Fruit fly (Drosophila melanogaster) whole organism, embryonic: Measurements from ENCODE around the gene CG1628.
A peak's percentile ranks its signal among the peaks of the same experiment; 100 is the strongest.

Experiments used
- Abd-B ChIP-seq: fragments of 200-800 bp; sonication (Bioruptor generic); optimal IDR thresholded peaks from 2 replicates; lab custom pipeline; 2018; ENCODE audit warnings: missing biosample characterization, mild to moderate bottlenecking, missing genetic modification characterization, moderate library complexity
- Asciz ChIP-seq: fragments of 200-800 bp; sonication (Bioruptor generic); optimal IDR thresholded peaks from 2 replicates; lab custom pipeline; 2017; ENCODE audit warnings: missing biosample characterization, mild to moderate bottlenecking, missing genetic modification characterization, missing genetic modification reagents
- BtbVII ChIP-seq: fragments of 200-800 bp; sonication (Bioruptor generic); optimal IDR thresholded peaks from 3 replicates; lab custom pipeline; 2017; ENCODE audit warnings: missing biosample characterization, mild to moderate bottlenecking, missing genetic modification characterization
- CG10267 ChIP-seq: fragments of 200-800 bp; sonication (Bioruptor generic); optimal IDR thresholded peaks from 2 replicates; lab custom pipeline; 2018; ENCODE audit warnings: missing biosample characterization, mild to moderate bottlenecking, missing genetic modification characterization, moderate library complexity
- CG10654 ChIP-seq: fragments of 200-800 bp; sonication (Bioruptor generic); optimal IDR thresholded peaks from 2 replicates; lab custom pipeline; 2016; ENCODE audit warnings: missing biosample characterization, missing genetic modification characterization
- CG11093 ChIP-seq: fragments of 200-800 bp; sonication (Bioruptor generic); IDR thresholded peaks from 3 replicates; pipeline ENCODE4 v1.3.6; 2022; ENCODE audit warnings: missing biosample characterization, missing genetic modification characterization
- CG11504 ChIP-seq: fragments of 200-800 bp; sonication (Bioruptor generic); optimal IDR thresholded peaks from 3 replicates; lab custom pipeline; 2019; ENCODE audit warnings: missing biosample characterization, mild to moderate bottlenecking, missing genetic modification characterization, moderate library complexity
- CG12071 ChIP-seq: fragments of 200-800 bp; sonication (Bioruptor generic); optimal IDR thresholded peaks from 3 replicates; lab custom pipeline; 2018; ENCODE audit warnings: missing biosample characterization, mild to moderate bottlenecking, missing genetic modification characterization
- CG12299 ChIP-seq: fragments of 200-800 bp; sonication (Bioruptor generic); optimal IDR thresholded peaks from 2 replicates; lab custom pipeline; 2018; ENCODE audit warnings: missing biosample characterization, mild to moderate bottlenecking, missing genetic modification characterization
- CG12942 ChIP-seq: fragments of 200-800 bp; sonication (Bioruptor generic); optimal IDR thresholded peaks from 3 replicates; lab custom pipeline; 2016; ENCODE audit warnings: missing biosample characterization, missing genetic modification characterization
- CG15514 ChIP-seq: fragments of 200-800 bp; sonication (Bioruptor generic); optimal IDR thresholded peaks from 3 replicates; lab custom pipeline; 2017; ENCODE audit warnings: missing biosample characterization, missing genetic modification characterization, mild to moderate bottlenecking, moderate library complexity, missing genetic modification reagents
- CG15601 ChIP-seq: fragments of 200-800 bp; sonication (Bioruptor generic); optimal IDR thresholded peaks from 3 replicates; lab custom pipeline; 2019; ENCODE audit warnings: missing biosample characterization, mild to moderate bottlenecking, missing genetic modification characterization, moderate library complexity
- CG1602 ChIP-seq: fragments of 200-800 bp; sonication (Bioruptor generic); optimal IDR thresholded peaks from 3 replicates; lab custom pipeline; 2016; ENCODE audit warnings: missing biosample characterization, missing genetic modification characterization
- CG2678 ChIP-seq: fragments of 200-800 bp; sonication (Bioruptor generic); optimal IDR thresholded peaks from 3 replicates; lab custom pipeline; 2019; ENCODE audit warnings: missing biosample characterization, mild to moderate bottlenecking, missing genetic modification characterization, moderate library complexity
- CG2889 ChIP-seq: fragments of 200-800 bp; sonication (Bioruptor generic); IDR thresholded peaks from 3 replicates; pipeline ENCODE4 v1.3.6; 2022; ENCODE audit warnings: missing biosample characterization, missing genetic modification characterization
- CG32767 ChIP-seq: fragments of 200-800 bp; sonication (Bioruptor generic); IDR thresholded peaks from 2 replicates; pipeline ENCODE4 v1.3.6; 2022; ENCODE audit warnings: missing biosample characterization, missing genetic modification characterization
- CG5180 ChIP-seq: fragments of 200-800 bp; sonication (Bioruptor generic); optimal IDR thresholded peaks from 3 replicates; lab custom pipeline; 2017; ENCODE audit warnings: missing biosample characterization, missing genetic modification characterization, mild to moderate bottlenecking, moderate library complexity, missing genetic modification reagents
- CG6689 ChIP-seq: fragments of 200-800 bp; sonication (Bioruptor generic); IDR thresholded peaks from 2 replicates; pipeline ENCODE4 v1.3.6; 2022; ENCODE audit warnings: missing biosample characterization, missing genetic modification characterization
- CG6791 ChIP-seq: fragments of 200-800 bp; sonication (Bioruptor generic); IDR thresholded peaks from 3 replicates; pipeline ENCODE4 v1.3.6; 2022; ENCODE audit warnings: missing biosample characterization, missing genetic modification characterization; ENCODE audit not compliant: partially characterized antibody
- CG7745 ChIP-seq: fragments of 200-800 bp; sonication (Bioruptor generic); optimal IDR thresholded peaks from 2 replicates; lab custom pipeline; 2018; ENCODE audit warnings: missing biosample characterization, mild to moderate bottlenecking, missing genetic modification characterization, moderate library complexity
- CG7839 ChIP-seq: fragments of 200-800 bp; sonication (Bioruptor generic); optimal IDR thresholded peaks from 3 replicates; lab custom pipeline; 2018; ENCODE audit warnings: missing biosample characterization, mild to moderate bottlenecking, missing genetic modification characterization, moderate library complexity
- CG9797 ChIP-seq: fragments of 200-800 bp; sonication (Bioruptor generic); optimal IDR thresholded peaks from 3 replicates; lab custom pipeline; 2018; ENCODE audit warnings: missing biosample characterization, mild to moderate bottlenecking, missing genetic modification characterization
- Drgx ChIP-seq: fragments of 200-800 bp; sonication (Bioruptor generic); IDR thresholded peaks from 2 replicates; pipeline ENCODE4 v1.3.6; 2022; ENCODE audit warnings: missing biosample characterization, missing genetic modification characterization
- H2.0 ChIP-seq: fragments of 200-800 bp; sonication (Bioruptor generic); IDR thresholded peaks from 2 replicates; pipeline ENCODE4 v1.3.6; 2022; ENCODE audit warnings: missing biosample characterization, missing genetic modification characterization
- Rx ChIP-seq: fragments of 200-800 bp; sonication (Bioruptor generic); IDR thresholded peaks from 2 replicates; pipeline ENCODE4 v1.3.6; 2022; ENCODE audit warnings: missing biosample characterization, missing genetic modification characterization
- Side ChIP-seq: fragments of 200-800 bp; sonication (Bioruptor generic); optimal IDR thresholded peaks from 2 replicates; lab custom pipeline; 2016; ENCODE audit warnings: missing biosample characterization, missing genetic modification characterization
- Six4 ChIP-seq: fragments of 200-800 bp; sonication (Bioruptor generic); optimal IDR thresholded peaks from 2 replicates; lab custom pipeline; 2016; ENCODE audit warnings: missing biosample characterization, missing genetic modification characterization
- Sox100B ChIP-seq: fragments of 200-800 bp; sonication (Bioruptor generic); optimal IDR thresholded peaks from 3 replicates; lab custom pipeline; 2018; ENCODE audit warnings: missing biosample characterization, mild to moderate bottlenecking, missing genetic modification characterization
- Vsx1 ChIP-seq: fragments of 200-800 bp; sonication (Bioruptor generic); optimal IDR thresholded peaks from 2 replicates; lab custom pipeline; 2017; ENCODE audit warnings: missing biosample characterization, mild to moderate bottlenecking, missing genetic modification characterization, missing genetic modification reagents
- Xbp1 ChIP-seq: fragments of 200-800 bp; sonication (Bioruptor generic); optimal IDR thresholded peaks from 3 replicates; lab custom pipeline; 2016; ENCODE audit warnings: missing biosample characterization, mild to moderate bottlenecking, missing genetic modification characterization
- al ChIP-seq: fragments of 200-800 bp; sonication (Bioruptor generic); IDR thresholded peaks from 2 replicates; pipeline ENCODE4 v1.3.6; 2022; ENCODE audit warnings: missing biosample characterization, missing genetic modification characterization
- ase ChIP-seq: fragments of 200-800 bp; sonication (Bioruptor generic); IDR thresholded peaks from 3 replicates; pipeline ENCODE4 v1.3.6; 2022; ENCODE audit warnings: missing biosample characterization, missing genetic modification characterization
- az2 ChIP-seq: fragments of 200-800 bp; sonication (Bioruptor generic); optimal IDR thresholded peaks from 3 replicates; lab custom pipeline; 2016; ENCODE audit warnings: missing biosample characterization, missing genetic modification characterization
- bab2 ChIP-seq: fragments of 200-800 bp; sonication (Bioruptor generic); optimal IDR thresholded peaks from 2 replicates; lab custom pipeline; 2016; ENCODE audit warnings: missing biosample characterization, missing genetic modification characterization
- bowl ChIP-seq: fragments of 200-800 bp; sonication (Bioruptor generic); IDR thresholded peaks from 2 replicates; pipeline ENCODE4 v1.3.6; 2022; ENCODE audit warnings: missing biosample characterization, missing genetic modification characterization
- disco-r ChIP-seq: fragments of 200-800 bp; sonication (Bioruptor generic); optimal IDR thresholded peaks from 2 replicates; lab custom pipeline; 2016; ENCODE audit warnings: missing biosample characterization, missing genetic modification characterization
- gem ChIP-seq: fragments of 200-800 bp; sonication (Bioruptor generic); optimal IDR thresholded peaks from 2 replicates; lab custom pipeline; 2019; ENCODE audit warnings: missing biosample characterization, mild to moderate bottlenecking, missing genetic modification characterization, moderate library complexity
- gsb-n ChIP-seq: fragments of 200-800 bp; sonication (Bioruptor generic); optimal IDR thresholded peaks from 3 replicates; lab custom pipeline; 2018; ENCODE audit warnings: missing biosample characterization, mild to moderate bottlenecking, missing genetic modification characterization
- jing ChIP-seq: fragments of 200-800 bp; sonication (Bioruptor generic); optimal IDR thresholded peaks from 2 replicates; lab custom pipeline; 2018; ENCODE audit warnings: missing biosample characterization, mild to moderate bottlenecking, missing genetic modification characterization
- lilli ChIP-seq: fragments of 200-800 bp; sonication (Bioruptor generic); optimal IDR thresholded peaks from 3 replicates; lab custom pipeline; 2016; ENCODE audit warnings: missing biosample characterization, missing genetic modification characterization
- lov ChIP-seq, 2 experiments: fragments of 200-800 bp in 1 of 2; fragments of >200 bp in 1 of 2; sonication (Bioruptor generic) in 1 of 2; IDR thresholded peaks in 1 of 2; optimal IDR thresholded peaks in 1 of 2; 2 replicates in 1 of 2; 3 replicates in 1 of 2; pipeline versions ENCODE4 v1.3.6 to Lab custom; 2017 to 2022; ENCODE audit warnings: missing biosample characterization in 1 of 2, missing genetic modification characterization in 1 of 2
- oc ChIP-seq: fragments of 200-800 bp; sonication (Bioruptor generic); optimal IDR thresholded peaks from 2 replicates; lab custom pipeline; 2018; ENCODE audit warnings: missing biosample characterization, mild to moderate bottlenecking, missing genetic modification characterization, moderate library complexity
- org-1 ChIP-seq: fragments of 200-800 bp; sonication (Bioruptor generic); optimal IDR thresholded peaks from 2 replicates; lab custom pipeline; 2017; ENCODE audit warnings: missing biosample characterization, missing genetic modification characterization
- phol ChIP-seq: fragments of 200-800 bp; sonication (Bioruptor generic); optimal IDR thresholded peaks from 3 replicates; lab custom pipeline; 2018; ENCODE audit warnings: missing biosample characterization, mild to moderate bottlenecking, missing genetic modification characterization, moderate library complexity
- run ChIP-seq: fragments of 200-800 bp; sonication (Bioruptor generic); optimal IDR thresholded peaks from 3 replicates; lab custom pipeline; 2018; ENCODE audit warnings: missing biosample characterization, mild to moderate bottlenecking, missing genetic modification characterization
- seq ChIP-seq: fragments of 200-800 bp; sonication (Bioruptor generic); IDR thresholded peaks from 2 replicates; pipeline ENCODE4 v1.3.6; 2022; ENCODE audit warnings: missing biosample characterization, missing genetic modification characterization
- stc ChIP-seq: fragments of 200-800 bp; sonication (Bioruptor generic); IDR thresholded peaks from 2 replicates; pipeline ENCODE4 v1.3.6; 2022; ENCODE audit warnings: missing biosample characterization, missing genetic modification characterization
- unpg ChIP-seq: fragments of 200-800 bp; sonication (Bioruptor generic); optimal IDR thresholded peaks from 3 replicates; lab custom pipeline; 2018; ENCODE audit warnings: missing biosample characterization, mild to moderate bottlenecking, missing genetic modification characterization, moderate library complexity
- wdn ChIP-seq: fragments of 200-800 bp; sonication (Bioruptor generic); IDR thresholded peaks from 2 replicates; pipeline ENCODE4 v1.3.6; 2022; ENCODE audit warnings: missing biosample characterization, missing genetic modification characterization

CG1628 gene

dm6 chrX:10573554-10573953 is 29.0 kb downstream of the CG1628 start (continued):
- TF ChIP-seq ase (GFP tag; lab: Robert Waterston, UW) (peak; percentile 70; the same call in 2 of the 3 replicates), CG6791 (GFP tag; lab: Robert Waterston, UW) (no peak), org-1 (GFP tag; lab: Kevin White, UChicago) (peak; percentile 41), Side (GFP tag; lab: Kevin White, UChicago) (no peak), CG5180 (GFP tag; lab: Kevin White, UChicago) (no peak), CG2678 (tag; lab: Kevin White, UChicago) (peak; percentile 71), Abd-B (GFP tag; lab: Kevin White, UChicago) (peak; percentile 25), gem (peak; percentile 77), disco-r (GFP tag; lab: Kevin White, UChicago) (no peak), CG15601 (tag; lab: Kevin White, UChicago) (peak; percentile 45), CG7839 (tag; lab: Kevin White, UChicago) (peak; percentile 70), az2 (GFP tag; lab: Kevin White, UChicago) (peak; percentile 55), CG10267 (tag; lab: Kevin White, UChicago) (peak; percentile 51), al (peak; percentile 17; the same call in 1 of the 2 replicates), CG12299 (tag; lab: Kevin White, UChicago) (peak; percentile 15), CG10654 (GFP tag; lab: Kevin White, UChicago) (peak; percentile 25), gsb-n (tag; lab: Kevin White, UChicago) (peak; percentile 50), Drgx (GFP tag; lab: Robert Waterston, UW) (peak; percentile 64), CG11093 (GFP tag; lab: Robert Waterston, UW) (0 out of 3 replicates have a peak, but pooled peaks have one; percentile 19), Six4 (GFP tag; lab: Kevin White, UChicago) (peak; percentile 3), run (tag; lab: Kevin White, UChicago) (peak; percentile 33), Vsx1 (GFP tag; lab: Kevin White, UChicago) (peak; percentile 11), bowl (GFP tag; lab: Robert Waterston, UW) (peak; percentile 40; the same call in 1 of the 2 replicates), Xbp1 (GFP tag; lab: Kevin White, UChicago) (peak; percentile 32), CG12942 (peak; percentile 2), bab2 (GFP tag; lab: Kevin White, UChicago) (no peak), oc (tag; lab: Kevin White, UChicago) (peak; percentile 33), CG6689 (GFP tag; lab: Robert Waterston, UW) (peak; percentile 53; the same call in 1 of the 2 replicates), CG32767 (peak; percentile 58; the same call in 1 of the 2 replicates), H2.0 (GFP tag; lab: Robert Waterston, UW) (peak; percentile 47), CG9797 (GFP tag; lab: Kevin White, UChicago) (no peak), stc (GFP tag; lab: Robert Waterston, UW) (peak; percentile 51; the same call in 1 of the 2 replicates), jing (GFP tag; lab: Kevin White, UChicago) (no peak), Asciz (peak; percentile 31), lilli (GFP tag; lab: Kevin White, UChicago) (peak; percentile 53), BtbVII (GFP tag; lab: Kevin White, UChicago) (peak; percentile 27), CG7745 (tag; lab: Kevin White, UChicago) (no peak), CG11504 (tag; lab: Kevin White, UChicago) (peak; percentile 73), seq (GFP tag; lab: Robert Waterston, UW) (peak; percentile 56; the same call in 1 of the 2 replicates), Rx (GFP tag; lab: Robert Waterston, UW) (0 out of 2 replicates have a peak, but pooled peaks have one; percentile 4), unpg (GFP tag; lab: Kevin White, UChicago) (peak; percentile 69), CG15514 (GFP tag; lab: Kevin White, UChicago) (peak; percentile 36), lov (optimal IDR thresholded peaks at IDR 0.05; lab: Kevin White, UChicago) (no peak), lov (GFP tag; IDR thresholded peaks at IDR 0.05; lab: Robert Waterston, UW) (no peak), CG12071 (no peak), Sox100B (GFP tag; lab: Kevin White, UChicago) (peak; percentile 34), CG1602 (peak; percentile 17), phol (peak; percentile 44), CG2889 (no peak; the same call in 2 of the 3 replicates), wdn (GFP tag; lab: Robert Waterston, UW) (peak; percentile 44; the same call in 1 of the 2 replicates)
